Fruit fly (Drosophila melanogaster) Kc167 (cell line): ENCODE data around the gene CG43078.

Experiments
- Myc ChIP-seq: fragments of >200 bp; optimal IDR thresholded peaks from 2 replicates; lab custom pipeline; 2017; ENCODE audit warnings: missing external identifiers
- h ChIP-seq: fragments of >200 bp; optimal IDR thresholded peaks from 3 replicates; lab custom pipeline; 2018; ENCODE audit warnings: missing external identifiers

DNA sequence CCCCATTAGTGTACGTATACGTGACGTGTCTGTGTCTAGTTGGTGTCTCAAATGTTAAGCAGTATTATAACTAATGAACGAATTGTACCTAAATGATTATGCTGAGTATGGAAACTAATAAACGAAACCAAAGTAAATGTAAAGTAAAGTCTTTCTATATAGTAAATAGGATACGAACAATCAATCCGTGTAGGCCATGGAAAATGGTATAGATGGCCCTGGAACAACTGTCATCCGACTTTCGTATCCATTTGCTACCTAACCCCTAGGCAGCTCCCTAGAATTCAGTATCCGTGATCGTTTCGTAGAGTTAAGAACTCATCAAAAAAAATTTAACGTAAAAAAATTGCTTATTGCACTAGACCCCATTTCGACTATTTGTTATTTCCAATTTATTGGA, 40.3 kb downstream of the CG43078 start, which contains the start of gene S-Lap1:
- TF ChIP-seq Myc (lab: Kevin White, UChicago) (no peak), h (lab: Kevin White, UChicago) (no peak)
